Worm (Caenorhabditis elegans) whole organism, L4 larva: ENCODE results near the gene hrpf-2.

Experiments used
- R02D3.7 ChIP-seq: fragments of 150-350 bp; sonication (generic microtip); optimal IDR thresholded peaks from 3 replicates; lab custom pipeline; 2014; ENCODE audit warnings: missing biosample characterization, missing genetic modification characterization
- T20F7.1 ChIP-seq: fragments of 200-800 bp; sonication (Bioruptor generic); optimal IDR thresholded peaks from 2 replicates; lab custom pipeline; 2018; ENCODE audit warnings: mild to moderate bottlenecking, missing genetic modification characterization, missing compliant biosample characterization
- T26A8.4 ChIP-seq: fragments of 200-800 bp; sonication (Bioruptor generic); IDR thresholded peaks from 2 replicates; pipeline ENCODE4 v1.3.6; 2022; ENCODE audit warnings: missing genetic modification characterization, missing compliant biosample characterization
- Y48G9A.11 ChIP-seq: fragments of 200-800 bp; sonication (Bioruptor generic); IDR thresholded peaks from 2 replicates; pipeline ENCODE4 v1.3.6; 2022; ENCODE audit warnings: missing genetic modification reagents, missing genetic modification characterization, missing compliant biosample characterization
- Y75B8A.6 ChIP-seq: fragments of 200-800 bp; sonication (Bioruptor generic); IDR thresholded peaks from 2 replicates; pipeline ENCODE4 v1.3.6; 2022; ENCODE audit warnings: missing genetic modification reagents, missing genetic modification characterization, missing compliant biosample characterization
- aha-1 ChIP-seq: fragments of 150-350 bp; peaks from one replicate; lab custom pipeline; 2014; ENCODE audit warnings: missing biosample characterization, missing genetic modification characterization
- ama-1 ChIP-seq: fragments of 150-350 bp; optimal IDR thresholded peaks from 2 replicates; lab custom pipeline; 2014; ENCODE audit warnings: inconsistent platforms, mixed read lengths
- attf-4 ChIP-seq: sonication (generic microtip); optimal IDR thresholded peaks from 3 replicates; lab custom pipeline; 2017; ENCODE audit warnings: missing biosample characterization, missing genetic modification characterization
- ceh-20 ChIP-seq: fragments of 200-800 bp; sonication (Bioruptor generic); IDR thresholded peaks from 2 replicates; pipeline ENCODE4 v1.3.6; 2022; ENCODE audit warnings: missing genetic modification reagents, missing genetic modification characterization, missing compliant biosample characterization
- ceh-32 ChIP-seq: sonication (generic microtip); optimal IDR thresholded peaks from 2 replicates; lab custom pipeline; 2016; ENCODE audit warnings: mild to moderate bottlenecking, missing genetic modification characterization, missing compliant biosample characterization; ENCODE audit not compliant: poor library complexity
- daf-12 ChIP-seq: fragments of 150-350 bp; optimal IDR thresholded peaks from 2 replicates; lab custom pipeline; 2014; ENCODE audit warnings: missing biosample characterization, missing genetic modification reagents, missing genetic modification characterization
- dmd-8 ChIP-seq: fragments of 200-800 bp; sonication (Bioruptor generic); IDR thresholded peaks from 2 replicates; pipeline ENCODE4 v1.3.6; 2022; ENCODE audit warnings: missing genetic modification characterization, missing compliant biosample characterization
- dpl-1 ChIP-seq: fragments of 150-350 bp; optimal IDR thresholded peaks from 2 replicates; lab custom pipeline; 2014; ENCODE audit warnings: missing biosample characterization, missing genetic modification reagents, missing genetic modification characterization
- egl-43 ChIP-seq: fragments of 200-800 bp; sonication (Bioruptor generic); IDR thresholded peaks from 2 replicates; pipeline ENCODE4 v1.3.6; 2022; ENCODE audit warnings: missing genetic modification reagents, missing genetic modification characterization, missing compliant biosample characterization
- fkh-10 ChIP-seq: fragments of 150-350 bp; optimal IDR thresholded peaks from 2 replicates; lab custom pipeline; 2014; ENCODE audit warnings: missing biosample characterization, missing genetic modification reagents, missing genetic modification characterization
- gei-8 ChIP-seq: fragments of 200-800 bp; sonication (Bioruptor generic); optimal IDR thresholded peaks from 2 replicates; lab custom pipeline; 2018; ENCODE audit warnings: mild to moderate bottlenecking, missing genetic modification characterization, missing compliant biosample characterization
- hlh-30 ChIP-seq: sonication (generic microtip); optimal IDR thresholded peaks from 2 replicates; lab custom pipeline; 2017; ENCODE audit warnings: antibody characterized with exemption, mild to moderate bottlenecking, missing genetic modification characterization, missing compliant biosample characterization; ENCODE audit not compliant: insufficient read depth
- hmg-1.1 ChIP-seq: fragments of 200-800 bp; sonication (Bioruptor generic); IDR thresholded peaks from 2 replicates; pipeline ENCODE4 v1.3.6; 2022; ENCODE audit warnings: missing genetic modification reagents, missing genetic modification characterization, missing compliant biosample characterization
- jun-1 ChIP-seq: fragments of 150-350 bp; optimal IDR thresholded peaks from 2 replicates; lab custom pipeline; 2014; ENCODE audit warnings: missing biosample characterization, missing genetic modification reagents, missing genetic modification characterization
- lin-29 ChIP-seq: fragments of 200-800 bp; sonication (Bioruptor generic); IDR thresholded peaks from 2 replicates; pipeline ENCODE4 v1.3.6; 2022; ENCODE audit warnings: missing genetic modification reagents, missing genetic modification characterization, missing compliant biosample characterization
- madf-5 ChIP-seq, 2 experiments: fragments of 200-800 bp; sonication (Bioruptor generic); IDR thresholded peaks; 2 replicates each; pipeline ENCODE4 v1.3.6; 2022; ENCODE audit warnings: missing compliant biosample characterization in 2 of 2, missing genetic modification characterization in 2 of 2
- mes-2 ChIP-seq: sonication (generic microtip); optimal IDR thresholded peaks from 2 replicates; lab custom pipeline; 2016; ENCODE audit warnings: missing genotype, mild to moderate bottlenecking, missing genetic modification characterization, missing compliant biosample characterization; ENCODE audit not compliant: poor library complexity, severe bottlenecking
- mxl-2 ChIP-seq: fragments of 200-800 bp; sonication (Bioruptor generic); conservative IDR thresholded peaks from 2 replicates; pipeline ENCODE4 v1.3.6; 2022; ENCODE audit warnings: missing genetic modification reagents, missing genetic modification characterization, missing compliant biosample characterization
- mxl-3 ChIP-seq: fragments of 200-800 bp; sonication (Bioruptor generic); optimal IDR thresholded peaks from 2 replicates; lab custom pipeline; 2018; ENCODE audit warnings: mild to moderate bottlenecking, missing genetic modification characterization, missing compliant biosample characterization
- nhr-10 ChIP-seq: fragments of 150-350 bp; optimal IDR thresholded peaks from 2 replicates; lab custom pipeline; 2014; ENCODE audit warnings: missing biosample characterization, missing genetic modification characterization
- nhr-102 ChIP-seq: sonication (generic microtip); optimal IDR thresholded peaks from 2 replicates; lab custom pipeline; 2016; ENCODE audit warnings: mild to moderate bottlenecking, missing genetic modification characterization, moderate library complexity, missing compliant biosample characterization
- nhr-11 ChIP-seq: fragments of 150-350 bp; optimal IDR thresholded peaks from 2 replicates; lab custom pipeline; 2014; ENCODE audit warnings: missing biosample characterization, missing genetic modification characterization
- nhr-25 ChIP-seq: sonication (generic microtip); optimal IDR thresholded peaks from 2 replicates; lab custom pipeline; 2017; ENCODE audit warnings: missing genetic modification characterization, mild to moderate bottlenecking, missing compliant biosample characterization, antibody characterized with exemption, moderate library complexity, borderline replicate concordance; ENCODE audit not compliant: insufficient read depth
- nhr-42 ChIP-seq: fragments of 200-800 bp; sonication (Bioruptor generic); IDR thresholded peaks from 2 replicates; pipeline ENCODE4 v1.3.6; 2022; ENCODE audit warnings: missing genetic modification characterization, missing compliant biosample characterization
- nhr-77 ChIP-seq: fragments of 150-350 bp; optimal IDR thresholded peaks from 2 replicates; lab custom pipeline; 2014; ENCODE audit warnings: missing biosample characterization, missing genetic modification characterization
- php-3 ChIP-seq: fragments of 200-800 bp; sonication (Bioruptor generic); IDR thresholded peaks from 2 replicates; pipeline ENCODE4 v1.3.6; 2022; ENCODE audit warnings: missing genetic modification reagents, missing genetic modification characterization, missing compliant biosample characterization
- sdz-12 ChIP-seq: fragments of 200-800 bp; sonication (Bioruptor generic); optimal IDR thresholded peaks from 2 replicates; lab custom pipeline; 2018; ENCODE audit warnings: mild to moderate bottlenecking, missing genetic modification characterization, missing compliant biosample characterization
- set-16 ChIP-seq: fragments of 200-800 bp; sonication (Bioruptor generic); IDR thresholded peaks from 2 replicates; pipeline ENCODE4 v1.3.6; 2022; ENCODE audit warnings: missing genetic modification reagents, missing genetic modification characterization, missing compliant biosample characterization
- skn-1 ChIP-seq: fragments of 150-350 bp; optimal IDR thresholded peaks from 2 replicates; lab custom pipeline; 2014; ENCODE audit warnings: missing biosample characterization, missing genetic modification characterization
- snpc-1.2 ChIP-seq: fragments of 200-800 bp; sonication (Bioruptor generic); IDR thresholded peaks from 2 replicates; pipeline ENCODE4 v1.3.6; 2022; ENCODE audit warnings: missing genetic modification reagents, missing genetic modification characterization, missing compliant biosample characterization
- spr-1 ChIP-seq: sonication (generic microtip); optimal IDR thresholded peaks from 2 replicates; lab custom pipeline; 2016; ENCODE audit warnings: mild to moderate bottlenecking, missing genetic modification characterization, missing compliant biosample characterization
- tra-1 ChIP-seq: fragments of 200-800 bp; sonication (Bioruptor generic); IDR thresholded peaks from 2 replicates; pipeline ENCODE4 v1.3.6; 2022; ENCODE audit warnings: missing genetic modification reagents, missing genetic modification characterization, missing compliant biosample characterization
- vab-7 ChIP-seq: fragments of 200-800 bp; sonication (Bioruptor generic); IDR thresholded peaks from 2 replicates; pipeline ENCODE4 v1.3.6; 2022; ENCODE audit warnings: missing genetic modification reagents, missing genetic modification characterization, missing compliant biosample characterization
- zfp-2 ChIP-seq: sonication (generic microtip); optimal IDR thresholded peaks from 2 replicates; lab custom pipeline; 2016; ENCODE audit warnings: mild to moderate bottlenecking, missing genetic modification characterization, missing compliant biosample characterization
- zfp-3 ChIP-seq: fragments of 200-800 bp; sonication (Bioruptor generic); conservative IDR thresholded peaks from 2 replicates; pipeline ENCODE4 v1.3.6; 2022; ENCODE audit warnings: missing genetic modification reagents, missing genetic modification characterization, missing compliant biosample characterization
- zip-11 ChIP-seq: fragments of 200-800 bp; sonication (Bioruptor generic); IDR thresholded peaks from 2 replicates; pipeline ENCODE4 v1.3.6; 2022; ENCODE audit warnings: missing genetic modification characterization, missing compliant biosample characterization
- ztf-7 ChIP-seq: fragments of 150-350 bp; optimal IDR thresholded peaks from 2 replicates; lab custom pipeline; 2014; ENCODE audit warnings: missing biosample characterization, missing genetic modification characterization

The hrpf-2 gene

DNA sequence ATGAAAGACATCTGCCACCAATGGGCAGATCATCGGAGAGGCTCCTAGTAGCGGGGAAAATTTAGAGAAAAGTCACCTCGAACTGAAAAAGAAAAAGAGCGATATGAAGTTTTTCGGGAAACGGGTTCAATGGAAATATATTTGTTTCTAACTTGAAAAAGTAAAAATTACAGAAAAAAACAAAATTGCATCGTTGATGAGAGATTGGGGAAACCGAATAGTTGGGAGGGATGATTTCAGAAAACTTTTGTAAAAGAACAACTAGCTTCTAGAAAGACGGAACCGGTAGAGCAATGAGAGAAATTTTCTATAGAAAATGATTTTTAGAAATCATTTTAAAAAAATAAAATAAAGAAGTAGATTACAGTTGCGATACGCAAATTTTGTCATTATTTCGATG lies 2.1 kb upstream of the hrpf-2 start (continued):
- TF ChIP-seq ama-1 (lab: Kevin White, UChicago) (no peak), mxl-2 (no peak), ztf-7 (tag; lab: Kevin White, UChicago) (no peak), spr-1 (tag; lab: Kevin White, UChicago) (peak; percentile 62), set-16 (GFP tag; lab: Robert Waterston, UW) (no peak), dpl-1 (GFP tag; lab: Kevin White, UChicago) (peak; percentile 25), nhr-102 (tag; lab: Kevin White, UChicago) (peak; percentile 62), nhr-77 (tag; lab: Kevin White, UChicago) (no peak), nhr-42 (GFP tag; lab: Robert Waterston, UW) (no peak), attf-4 (tag; lab: Kevin White, UChicago) (no peak), zfp-3 (GFP tag; lab: Robert Waterston, UW) (no peak), nhr-10 (no peak), php-3 (GFP tag; lab: Robert Waterston, UW) (no peak), skn-1 (tag; lab: Kevin White, UChicago) (no peak), T26A8.4 (GFP tag; lab: Robert Waterston, UW) (peak; percentile 94), nhr-11 (tag; lab: Kevin White, UChicago) (no peak), gei-8 (GFP tag; lab: Kevin White, UChicago) (no peak), zip-11 (GFP tag; lab: Robert Waterston, UW) (no peak), jun-1 (tag; lab: Kevin White, UChicago) (no peak), mes-2 (tag; lab: Kevin White, UChicago) (no peak), tra-1 (GFP tag; lab: Robert Waterston, UW) (no peak), snpc-1.2 (GFP tag; lab: Robert Waterston, UW) (no peak), Y75B8A.6 (GFP tag; lab: Robert Waterston, UW) (no peak), hlh-30 (tag; lab: Kevin White, UChicago) (no peak), dmd-8 (GFP tag; lab: Robert Waterston, UW) (no peak)

DNA sequence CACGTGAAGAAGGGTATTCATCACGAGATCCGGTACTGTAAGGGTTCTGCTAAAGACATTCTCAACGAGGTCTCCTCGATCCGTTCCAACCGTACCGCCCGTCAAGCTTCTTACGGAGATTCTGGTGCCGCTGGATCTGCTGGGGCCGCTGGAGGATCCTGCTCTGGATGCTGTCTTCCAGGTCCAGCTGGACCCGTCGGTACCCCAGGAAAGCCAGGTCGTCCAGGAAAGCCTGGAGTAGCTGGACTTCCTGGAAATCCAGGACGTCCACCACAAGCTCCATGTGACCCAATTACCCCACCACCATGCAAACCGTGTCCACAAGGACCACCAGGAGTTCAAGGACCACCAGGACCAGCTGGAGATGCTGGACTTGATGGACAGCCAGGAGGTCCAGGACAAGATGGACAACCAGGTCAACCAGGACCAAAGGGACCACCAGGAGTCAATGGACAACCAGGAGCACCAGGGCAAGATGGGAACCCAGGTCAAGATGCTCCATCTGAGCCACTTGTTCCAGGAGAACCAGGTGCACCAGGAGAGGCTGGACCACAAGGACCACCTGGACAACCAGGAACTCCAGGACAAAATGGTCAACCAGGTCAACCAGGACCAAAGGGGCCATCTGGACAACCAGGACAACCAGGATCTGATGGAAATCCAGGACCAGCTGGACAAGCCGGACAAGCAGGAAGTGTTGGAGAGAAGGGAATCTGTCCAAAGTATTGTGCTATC lies 1.2 kb upstream of the hrpf-2 start:
- TF ChIP-seq hmg-1.1 (GFP tag; lab: Robert Waterston, UW) = 0 out of 2 replicates have a peak, but pooled peaks have one; percentile 31
- TF ChIP-seq lin-29 (GFP tag; lab: Robert Waterston, UW) = peak; percentile 25; the same call in 1 of the 2 replicates
- TF ChIP-seq spr-1 (tag; lab: Kevin White, UChicago) = peak; percentile 9
- peak; percentile 78 for TF ChIP-seq sdz-12 (GFP tag; lab: Kevin White, UChicago)
- peak; percentile 94 for TF ChIP-seq set-16 (GFP tag; lab: Robert Waterston, UW)
- no peak for TF ChIP-seq attf-4 (tag; lab: Kevin White, UChicago)
- TF ChIP-seq aha-1 (tag; lab: Kevin White, UChicago) = peak; percentile 94
- TF ChIP-seq dmd-8 (GFP tag; lab: Robert Waterston, UW) = 0 out of 2 replicates have a peak, but pooled peaks have one; percentile 22
- TF ChIP-seq vab-7 (GFP tag; lab: Robert Waterston, UW) = no peak

DNA sequence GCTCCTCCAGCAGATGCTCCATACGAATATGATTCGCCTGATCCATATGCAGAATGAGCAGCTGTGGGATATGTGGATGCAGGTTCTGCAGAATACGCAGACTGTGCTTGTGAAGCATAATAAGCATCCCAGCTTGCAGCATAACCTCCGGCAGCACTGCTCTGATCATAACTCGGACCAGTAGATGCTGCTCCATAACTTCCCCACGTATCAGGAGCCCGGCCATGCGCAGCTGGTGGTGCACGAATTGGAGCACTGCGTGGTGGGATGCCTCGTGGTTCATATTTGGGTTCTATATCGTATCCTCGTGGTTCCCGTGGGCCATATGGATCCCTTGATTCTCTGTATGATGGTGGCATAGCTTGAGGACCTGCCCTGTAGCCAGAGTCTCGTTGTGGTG lies 2.6 kb downstream of the hrpf-2 start:
- no peak for TF ChIP-seq nhr-42 (GFP tag; lab: Robert Waterston, UW)
- no peak for TF ChIP-seq T20F7.1
- TF ChIP-seq vab-7 (GFP tag; lab: Robert Waterston, UW) = 0 out of 2 replicates have a peak, but pooled peaks have one; percentile 5
- peak; percentile 52 for TF ChIP-seq set-16 (GFP tag; lab: Robert Waterston, UW)
- 0 out of 2 replicates have a peak, but pooled peaks have one; percentile 37 for TF ChIP-seq dmd-8 (GFP tag; lab: Robert Waterston, UW)

DNA sequence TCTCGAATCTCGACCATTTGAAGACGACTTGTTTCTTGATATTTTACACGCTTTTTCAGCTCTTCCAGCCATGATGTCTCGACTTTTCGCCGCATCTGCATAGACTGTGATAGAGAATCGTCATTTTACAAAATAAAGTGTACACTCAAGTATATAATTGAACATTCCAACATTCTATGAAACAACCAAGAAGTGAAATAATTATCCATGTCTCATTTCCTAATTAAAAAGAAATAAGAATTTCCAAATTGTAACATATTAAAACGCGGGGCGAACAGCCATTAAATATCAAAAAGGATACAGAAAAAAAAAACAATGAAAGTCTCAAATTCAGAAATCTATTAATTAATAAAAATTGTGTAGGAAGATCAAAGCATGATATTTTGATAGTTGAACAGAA lies 3.3 kb downstream of the hrpf-2 start, which contains the start of gene smg-3:
Gene smg-3, minus strand, starts transcription at position 101 of the 400 bp plus-strand sequence.
- TF ChIP-seq madf-5 (GFP tag; IDR thresholded peaks at IDR 0.05; lab: Robert Waterston, UW) = no peak
- TF ChIP-seq R02D3.7 = no peak
- no peak for TF ChIP-seq hlh-30 (tag; lab: Kevin White, UChicago)
- TF ChIP-seq zfp-2 = no peak
- TF ChIP-seq egl-43 (GFP tag; lab: Robert Waterston, UW) = no peak
- TF ChIP-seq ceh-20 (GFP tag; lab: Robert Waterston, UW) = no peak
- TF ChIP-seq ceh-32 (tag; lab: Kevin White, UChicago) = no peak
- TF ChIP-seq sdz-12 (GFP tag; lab: Kevin White, UChicago) = no peak
- TF ChIP-seq Y48G9A.11 (GFP tag; lab: Robert Waterston, UW) = no peak
- TF ChIP-seq nhr-42 (GFP tag; lab: Robert Waterston, UW) = no peak
- no peak for TF ChIP-seq skn-1 (tag; lab: Kevin White, UChicago)
- TF ChIP-seq T20F7.1 = no peak
- TF ChIP-seq zfp-3 (GFP tag; lab: Robert Waterston, UW) = no peak
- no peak for TF ChIP-seq snpc-1.2 (GFP tag; lab: Robert Waterston, UW)
- no peak for TF ChIP-seq fkh-10 (GFP tag; lab: Kevin White, UChicago)
- no peak for TF ChIP-seq nhr-25 (tag; lab: Kevin White, UChicago)
- TF ChIP-seq mxl-3 (GFP tag; lab: Kevin White, UChicago) = no peak
- TF ChIP-seq daf-12 (tag; lab: Kevin White, UChicago) = no peak
- TF ChIP-seq, all 104 proteins: peak for 0
